Fruit fly (Drosophila melanogaster) whole organism, adult: Measurements from ENCODE around the gene Vha100-2.

Source experiments
- CG7101 ChIP-seq: fragments of 200-800 bp; sonication (Bioruptor generic); optimal IDR thresholded peaks from 2 replicates; lab custom pipeline; 2018; ENCODE audit warnings: missing biosample characterization, mild to moderate bottlenecking, missing genetic modification characterization, moderate library complexity
- Crg-1 ChIP-seq: fragments of 200-800 bp; sonication (Bioruptor generic); optimal IDR thresholded peaks from 2 replicates; lab custom pipeline; 2016; ENCODE audit warnings: missing biosample characterization, missing genetic modification characterization
- cnc ChIP-seq, 2 experiments: fragments of >200 bp; optimal IDR thresholded peaks; 2 replicates each; lab custom pipeline; 2017
- pad ChIP-seq: fragments of 200-800 bp; sonication (Bioruptor generic); optimal IDR thresholded peaks from 3 replicates; lab custom pipeline; 2017; ENCODE audit warnings: missing biosample characterization, missing genetic modification characterization, mild to moderate bottlenecking, moderate library complexity, missing genetic modification reagents
- tj ChIP-seq: fragments of 200-800 bp; sonication (Bioruptor generic); optimal IDR thresholded peaks from 3 replicates; lab custom pipeline; 2017; ENCODE audit warnings: missing biosample characterization, mild to moderate bottlenecking, missing genetic modification characterization, moderate library complexity

- TF ChIP-seq CG7101 (tag; lab: Kevin White, UChicago) (no peak), Crg-1 (GFP tag; lab: Kevin White, UChicago) (no peak), tj (no peak), pad (GFP tag; lab: Kevin White, UChicago) (no peak), cnc (optimal IDR thresholded peaks at IDR 0.05; lab: Kevin White, UChicago) (no peak)
Observed at dm6 chr3R:18394876-18395275, 4.1 kb downstream of the Vha100-2 start.
